Worm (Caenorhabditis elegans) whole organism, L3 larva: ENCODE results near the gene ZK994.6.

ENCODE experiments used
- R02D3.7 ChIP-seq: fragments of 150-350 bp; optimal IDR thresholded peaks from 2 replicates; lab custom pipeline; 2014; ENCODE audit warnings: missing biosample characterization, missing genetic modification characterization
- ZK546.5 ChIP-seq: sonication (generic microtip); optimal IDR thresholded peaks from 2 replicates; lab custom pipeline; 2017; ENCODE audit warnings: missing biosample characterization, missing genetic modification characterization
- aly-2 ChIP-seq: fragments of 150-350 bp; optimal IDR thresholded peaks from 2 replicates; lab custom pipeline; 2014; ENCODE audit warnings: missing biosample characterization, missing genetic modification characterization
- ama-1 ChIP-seq: fragments of 150-350 bp; optimal IDR thresholded peaks from 2 replicates; lab custom pipeline; 2018
- ceh-16 ChIP-seq: sonication (generic microtip); optimal IDR thresholded peaks from 2 replicates; lab custom pipeline; 2017; ENCODE audit warnings: missing biosample characterization, missing genetic modification characterization
- ceh-28 ChIP-seq: fragments of 150-350 bp; optimal IDR thresholded peaks from 2 replicates; lab custom pipeline; 2014; ENCODE audit warnings: missing biosample characterization, missing genetic modification reagents, missing genetic modification characterization
- ceh-82 ChIP-seq: fragments of 150-350 bp; optimal IDR thresholded peaks from 2 replicates; lab custom pipeline; 2014; ENCODE audit warnings: missing biosample characterization, missing genetic modification characterization
- ceh-9 ChIP-seq: sonication (generic microtip); optimal IDR thresholded peaks from 2 replicates; lab custom pipeline; 2018; ENCODE audit warnings: missing biosample characterization, missing genetic modification characterization
- daf-12 ChIP-seq: fragments of 150-350 bp; optimal IDR thresholded peaks from 2 replicates; lab custom pipeline; 2014; ENCODE audit warnings: missing biosample characterization, missing genetic modification reagents, missing genetic modification characterization
- egl-27 ChIP-seq: sonication (generic microtip); optimal IDR thresholded peaks from 4 replicates; lab custom pipeline; 2017; ENCODE audit warnings: missing biosample characterization, missing genetic modification reagents, missing genetic modification characterization
- egl-5 ChIP-seq: fragments of 150-350 bp; optimal IDR thresholded peaks from 2 replicates; lab custom pipeline; 2017; ENCODE audit warnings: missing biosample characterization, missing genetic modification reagents, missing genetic modification characterization, inconsistent platforms
- elt-1 ChIP-seq: fragments of 150-350 bp; optimal IDR thresholded peaks from 2 replicates; lab custom pipeline; 2014; ENCODE audit warnings: missing biosample characterization, missing genetic modification characterization
- elt-2 ChIP-seq: sonication (generic microtip); optimal IDR thresholded peaks from 2 replicates; lab custom pipeline; 2016; ENCODE audit warnings: missing genetic modification reagents, mild to moderate bottlenecking, missing genetic modification characterization, missing compliant biosample characterization
- elt-3 ChIP-seq, 3 experiments: fragments of 150-350 bp in 1 of 3; sonication (generic microtip) in 2 of 3; optimal IDR thresholded peaks; 2 replicates in 2 of 3; 4 replicates in 1 of 3; lab custom pipeline; 2014 to 2017; ENCODE audit warnings: missing biosample characterization in 3 of 3, missing genetic modification characterization in 3 of 3
- eor-1 ChIP-seq, 2 experiments: fragments of 150-350 bp; optimal IDR thresholded peaks; 2 replicates each; lab custom pipeline; 2014 to 2018; ENCODE audit warnings: missing biosample characterization in 2 of 2, missing genetic modification characterization in 2 of 2
- fkh-10 ChIP-seq: sonication (generic microtip); optimal IDR thresholded peaks from 2 replicates; lab custom pipeline; 2017; ENCODE audit warnings: missing biosample characterization, missing genetic modification reagents, missing genetic modification characterization
- fkh-2 ChIP-seq: fragments of 150-350 bp; optimal IDR thresholded peaks from 2 replicates; lab custom pipeline; 2014; ENCODE audit warnings: missing biosample characterization, missing genetic modification reagents, missing genetic modification characterization
- fos-1 ChIP-seq: fragments of 150-350 bp; optimal IDR thresholded peaks from 2 replicates; lab custom pipeline; 2014; ENCODE audit warnings: missing biosample characterization, missing genetic modification characterization
- hmg-11 ChIP-seq: sonication (generic microtip); optimal IDR thresholded peaks from 2 replicates; lab custom pipeline; 2016; ENCODE audit warnings: missing genetic modification characterization, missing compliant biosample characterization
- jun-1 ChIP-seq: fragments of 150-350 bp; optimal IDR thresholded peaks from 2 replicates; lab custom pipeline; 2014; ENCODE audit warnings: missing biosample characterization, missing genetic modification reagents, missing genetic modification characterization
- lin-15B ChIP-seq: fragments of 150-350 bp; optimal IDR thresholded peaks from 2 replicates; lab custom pipeline; 2014; ENCODE audit warnings: missing biosample characterization, missing genetic modification characterization
- lin-39 ChIP-seq: fragments of 150-350 bp; optimal IDR thresholded peaks from 2 replicates; lab custom pipeline; 2018; ENCODE audit warnings: missing biosample characterization, missing genetic modification reagents, missing genetic modification characterization
- lsy-12 ChIP-seq: sonication (generic microtip); optimal IDR thresholded peaks from 2 replicates; lab custom pipeline; 2016; ENCODE audit warnings: mild to moderate bottlenecking, missing genetic modification characterization, missing compliant biosample characterization
- mdl-1 ChIP-seq: fragments of 150-350 bp; optimal IDR thresholded peaks from 2 replicates; lab custom pipeline; 2014; ENCODE audit warnings: missing biosample characterization, missing genetic modification characterization
- mml-1 ChIP-seq: fragments of 150-350 bp; sonication (generic microtip); optimal IDR thresholded peaks from 3 replicates; lab custom pipeline; 2014; ENCODE audit warnings: missing biosample characterization, missing genetic modification characterization
- nfya-1 ChIP-seq: sonication (generic microtip); optimal IDR thresholded peaks from 2 replicates; lab custom pipeline; 2017; ENCODE audit warnings: missing genetic modification characterization, mild to moderate bottlenecking, missing compliant biosample characterization, antibody characterized with exemption, moderate library complexity; ENCODE audit not compliant: insufficient read depth
- nhr-11 ChIP-seq: fragments of 150-350 bp; optimal IDR thresholded peaks from 2 replicates; lab custom pipeline; 2014; ENCODE audit warnings: missing biosample characterization, missing genetic modification characterization
- nhr-12 ChIP-seq: fragments of 150-350 bp; optimal IDR thresholded peaks from 2 replicates; lab custom pipeline; 2014; ENCODE audit warnings: missing biosample characterization, missing genetic modification characterization
- nhr-23 ChIP-seq: fragments of 150-350 bp; optimal IDR thresholded peaks from 2 replicates; lab custom pipeline; 2014; ENCODE audit warnings: missing biosample characterization, missing genetic modification reagents, missing genetic modification characterization
- nhr-237 ChIP-seq: fragments of 150-350 bp; optimal IDR thresholded peaks from 2 replicates; lab custom pipeline; 2014; ENCODE audit warnings: missing biosample characterization, missing genetic modification characterization
- nhr-25 ChIP-seq: sonication (generic microtip); optimal IDR thresholded peaks from 2 replicates; lab custom pipeline; 2017; ENCODE audit warnings: missing biosample characterization, missing genetic modification characterization
- nhr-28 ChIP-seq: fragments of 150-350 bp; optimal IDR thresholded peaks from 2 replicates; lab custom pipeline; 2014; ENCODE audit warnings: missing biosample characterization, missing genetic modification characterization
- nhr-43 ChIP-seq: sonication (generic microtip); optimal IDR thresholded peaks from 2 replicates; lab custom pipeline; 2016; ENCODE audit warnings: mild to moderate bottlenecking, missing genetic modification characterization, missing compliant biosample characterization; ENCODE audit not compliant: poor library complexity, severe bottlenecking
- nhr-67 ChIP-seq: fragments of 150-350 bp; optimal IDR thresholded peaks from 2 replicates; lab custom pipeline; 2014; ENCODE audit warnings: missing biosample characterization, missing genetic modification characterization
- nhr-76 ChIP-seq: fragments of 150-350 bp; sonication (generic microtip); optimal IDR thresholded peaks from 5 replicates; lab custom pipeline; 2014; ENCODE audit warnings: missing biosample characterization, missing genetic modification characterization
- nhr-77 ChIP-seq: fragments of 150-350 bp; optimal IDR thresholded peaks from 2 replicates; lab custom pipeline; 2014; ENCODE audit warnings: missing biosample characterization, missing genetic modification characterization
- pha-4 ChIP-seq: fragments of 150-350 bp; optimal IDR thresholded peaks from 2 replicates; lab custom pipeline; 2014; ENCODE audit warnings: missing biosample characterization, missing genetic modification reagents, missing genetic modification characterization
- pqm-1 ChIP-seq: fragments of 150-350 bp; optimal IDR thresholded peaks from 2 replicates; lab custom pipeline; 2017; ENCODE audit warnings: missing biosample characterization, missing genetic modification characterization, inconsistent platforms
- sea-2 ChIP-seq: fragments of 150-350 bp; sonication (generic microtip); optimal IDR thresholded peaks from 4 replicates; lab custom pipeline; 2014; ENCODE audit warnings: missing biosample characterization, missing genetic modification reagents, missing genetic modification characterization
- skn-1 ChIP-seq: fragments of 150-350 bp; optimal IDR thresholded peaks from 2 replicates; lab custom pipeline; 2014; ENCODE audit warnings: missing biosample characterization, missing genetic modification characterization
- snpc-4 ChIP-seq: fragments of 150-350 bp; optimal IDR thresholded peaks from 2 replicates; lab custom pipeline; 2014; ENCODE audit warnings: missing biosample characterization, missing genetic modification characterization
- tbx-2 ChIP-seq: sonication (generic microtip); optimal IDR thresholded peaks from 2 replicates; lab custom pipeline; 2016; ENCODE audit warnings: mild to moderate bottlenecking, missing genetic modification characterization, missing compliant biosample characterization
- unc-39 ChIP-seq: sonication (generic microtip); optimal IDR thresholded peaks from 4 replicates; lab custom pipeline; 2017; ENCODE audit warnings: missing biosample characterization, missing genetic modification characterization
- unc-62 ChIP-seq: fragments of 150-350 bp; sonication (generic microtip); optimal IDR thresholded peaks from 4 replicates; lab custom pipeline; 2014; ENCODE audit warnings: missing biosample characterization, missing genetic modification reagents, missing genetic modification characterization
- zag-1 ChIP-seq: fragments of 150-350 bp; optimal IDR thresholded peaks from 2 replicates; lab custom pipeline; 2014; ENCODE audit warnings: missing biosample characterization, missing genetic modification characterization
- ztf-11 ChIP-seq: fragments of 150-350 bp; optimal IDR thresholded peaks from 2 replicates; lab custom pipeline; 2014; ENCODE audit warnings: missing biosample characterization, missing genetic modification characterization
- ztf-4 ChIP-seq: fragments of 150-350 bp; optimal IDR thresholded peaks from 2 replicates; lab custom pipeline; 2014; ENCODE audit warnings: missing biosample characterization, missing genetic modification characterization

Gene ZK994.6

ce11 chrV:8467031-8467430, 40.2 kb downstream of the ZK994.6 start, which contains the start of gene mrpl-4:
Gene mrpl-4 (plus strand): TSS chrV:8467265.
- TF ChIP-seq daf-12 (tag; lab: Kevin White, UChicago) (no peak), unc-39 (tag; lab: Kevin White, UChicago) (no peak), nhr-76 (tag; lab: Kevin White, UChicago) (no peak), lin-15B (tag; lab: Kevin White, UChicago) (no peak), nhr-11 (tag; lab: Kevin White, UChicago) (no peak), elt-3 (tag; optimal IDR thresholded peaks at IDR 0.05; lab: Kevin White, UChicago) (no peak), pqm-1 (tag; lab: Kevin White, UChicago) (no peak), fkh-10 (GFP tag; lab: Kevin White, UChicago) (no peak), lin-39 (tag; lab: Kevin White, UChicago) (no peak), ztf-4 (tag; lab: Kevin White, UChicago) (no peak), nhr-25 (tag; lab: Kevin White, UChicago) (no peak), unc-62 (GFP tag; lab: Kevin White, UChicago) (no peak), R02D3.7 (tag; lab: Kevin White, UChicago) (no peak), jun-1 (no peak), elt-1 (tag; lab: Kevin White, UChicago) (no peak), egl-5 (tag; lab: Kevin White, UChicago) (no peak), eor-1 (tag; optimal IDR thresholded peaks at IDR 0.05; lab: Kevin White, UChicago) (no peak)

- no peak for TF ChIP-seq zag-1
Observed at ce11 chrV:8465386-8465785, 41.8 kb downstream of the ZK994.6 start, which contains the start of gene mrps-2. Gene mrps-2 (plus strand): TSS chrV:8465686.

- TF ChIP-seq fos-1 (tag; lab: Kevin White, UChicago): no peak
- no peak for TF ChIP-seq tbx-2 (tag; lab: Kevin White, UChicago)
- TF ChIP-seq egl-5 (tag; lab: Kevin White, UChicago): peak; percentile 74
- no peak for TF ChIP-seq ZK546.5 (tag; lab: Kevin White, UChicago)
- TF ChIP-seq nhr-67: no peak
- TF ChIP-seq snpc-4: peak; percentile 92
- TF ChIP-seq nhr-28 (tag; lab: Kevin White, UChicago): no peak
- TF ChIP-seq elt-2 (tag; lab: Kevin White, UChicago): peak; percentile 12
- peak; percentile 97 for TF ChIP-seq pha-4
- no peak for TF ChIP-seq ceh-16 (tag; lab: Kevin White, UChicago)
- no peak for TF ChIP-seq elt-3 (tag; optimal IDR thresholded peaks at IDR 0.05; lab: Kevin White, UChicago)
- TF ChIP-seq nhr-11 (tag; lab: Kevin White, UChicago): no peak
- peak; percentile 91 for TF ChIP-seq lin-15B (tag; lab: Kevin White, UChicago)
- TF ChIP-seq jun-1: no peak
- TF ChIP-seq mdl-1 (tag; lab: Kevin White, UChicago): no peak
- no peak for TF ChIP-seq elt-1 (tag; lab: Kevin White, UChicago)
- no peak for TF ChIP-seq nhr-12 (tag; lab: Kevin White, UChicago)
- TF ChIP-seq fkh-2: no peak
- no peak for TF ChIP-seq nhr-77 (tag; lab: Kevin White, UChicago)
- TF ChIP-seq fkh-10 (GFP tag; lab: Kevin White, UChicago): peak; percentile 54
- TF ChIP-seq hmg-11 (tag; lab: Kevin White, UChicago): peak; percentile 19
- no peak for TF ChIP-seq daf-12 (tag; lab: Kevin White, UChicago)
- no peak for TF ChIP-seq ztf-11 (tag; lab: Kevin White, UChicago)
- peak; percentile 82 for TF ChIP-seq nfya-1 (tag; lab: Kevin White, UChicago)
- no peak for TF ChIP-seq lsy-12 (tag; lab: Kevin White, UChicago)
- no peak for TF ChIP-seq skn-1
- peak; percentile 73 for TF ChIP-seq lin-39 (tag; lab: Kevin White, UChicago)
- no peak for TF ChIP-seq egl-27 (tag; lab: Kevin White, UChicago)
- no peak for TF ChIP-seq eor-1 (tag; optimal IDR thresholded peaks at IDR 0.05; lab: Kevin White, UChicago)
- TF ChIP-seq ztf-4 (tag; lab: Kevin White, UChicago): no peak
- TF ChIP-seq ceh-9 (tag; lab: Kevin White, UChicago): no peak
- peak; percentile 53 for TF ChIP-seq pqm-1 (tag; lab: Kevin White, UChicago)
- TF ChIP-seq sea-2 (GFP tag; lab: Kevin White, UChicago): no peak
- peak; percentile 45 for TF ChIP-seq ceh-82 (tag; lab: Kevin White, UChicago)
- TF ChIP-seq nhr-25 (tag; lab: Kevin White, UChicago): peak; percentile 62
- TF ChIP-seq unc-39 (tag; lab: Kevin White, UChicago): no peak
- TF ChIP-seq nhr-23 (tag; lab: Kevin White, UChicago): peak; percentile 95
- no peak for TF ChIP-seq aly-2 (tag; lab: Kevin White, UChicago)
- peak; percentile 15 for TF ChIP-seq ceh-28 (tag; lab: Kevin White, UChicago)
- TF ChIP-seq unc-62 (GFP tag; lab: Kevin White, UChicago): no peak
- no peak for TF ChIP-seq ama-1 (lab: Kevin White, UChicago)
- no peak for TF ChIP-seq mml-1
- TF ChIP-seq nhr-43: peak; percentile 3
- no peak for TF ChIP-seq nhr-76 (tag; lab: Kevin White, UChicago)
- TF ChIP-seq zag-1: no peak
- peak; percentile 92 for TF ChIP-seq R02D3.7 (tag; lab: Kevin White, UChicago)
- TF ChIP-seq nhr-237 (tag; lab: Kevin White, UChicago): no peak
- TF ChIP-seq, all 47 proteins: peak for 16
Observed at ce11 chrV:8462074-8462473, 45.1 kb downstream of the ZK994.6 start, which contains the start of the genes dnj-22 and natc-1. Gene dnj-22 (minus strand): TSS chrV:8462120. Gene natc-1 (plus strand): TSS chrV:8462359.
